Worm (Caenorhabditis elegans) whole organism, L3 larva: ENCODE measurements around the gene acy-3.

ENCODE experiments used
- ceh-82 ChIP-seq: fragments of 150-350 bp; optimal IDR thresholded peaks from 2 replicates; lab custom pipeline; 2014; ENCODE audit warnings: missing biosample characterization, missing genetic modification characterization
- jun-1 ChIP-seq: fragments of 150-350 bp; optimal IDR thresholded peaks from 2 replicates; lab custom pipeline; 2014; ENCODE audit warnings: missing biosample characterization, missing genetic modification reagents, missing genetic modification characterization
- mdl-1 ChIP-seq: fragments of 150-350 bp; optimal IDR thresholded peaks from 2 replicates; lab custom pipeline; 2014; ENCODE audit warnings: missing biosample characterization, missing genetic modification characterization
- nfya-1 ChIP-seq: sonication (generic microtip); optimal IDR thresholded peaks from 2 replicates; lab custom pipeline; 2017; ENCODE audit warnings: missing genetic modification characterization, mild to moderate bottlenecking, missing compliant biosample characterization, antibody characterized with exemption, moderate library complexity; ENCODE audit not compliant: insufficient read depth
- nhr-28 ChIP-seq: fragments of 150-350 bp; optimal IDR thresholded peaks from 2 replicates; lab custom pipeline; 2014; ENCODE audit warnings: missing biosample characterization, missing genetic modification characterization

- no peak for TF ChIP-seq ceh-82
- TF ChIP-seq nfya-1 (tag; lab: Kevin White, UChicago): peak; percentile 65
- TF ChIP-seq jun-1 (tag; lab: Kevin White, UChicago): peak; percentile 46
- TF ChIP-seq nhr-28 (tag; lab: Kevin White, UChicago): no peak
- no peak for TF ChIP-seq mdl-1 (tag; lab: Kevin White, UChicago)
Observed at ce11 chrIII:3773173-3773572, 13.1 kb downstream of the acy-3 start, which contains the start of gene lec-4.
